Worm (Caenorhabditis elegans): ENCODE data around the gene srg-45.

Gene srg-45

ce11 chrV:12300166-12300565 is 7.1 kb upstream of the srg-45 start:
- TF ChIP-seq repo-1 (tag; optimal IDR thresholded peaks at IDR 0.05) (peak; percentile 15), somi-1 (GFP tag; optimal IDR thresholded peaks at IDR 0.05) (peak; percentile 50), lin-40 (tag; optimal IDR thresholded peaks at IDR 0.05) (peak; percentile 49), unc-62 (GFP tag; optimal IDR thresholded peaks at IDR 0.05) (peak; percentile 46), ZK185.1 (tag; optimal IDR thresholded peaks at IDR 0.05; ENCODE audit: poor library complexity, severe bottlenecking) (peak; percentile 43), snpc-4 (GFP tag; optimal IDR thresholded peaks at IDR 0.05) (no peak), snpc-4 (tag; optimal IDR thresholded peaks at IDR 0.05) (peak in 1 of 4 experiments; percentile 29), xnd-1 (tag; optimal IDR thresholded peaks at IDR 0.05) (no peak), let-607 (tag; optimal IDR thresholded peaks at IDR 0.05) (peak in 1 of 2 experiments; percentile 14), attf-6 (GFP tag; IDR thresholded peaks at IDR 0.05) (no peak), Y56A3A.18 (GFP tag; IDR thresholded peaks at IDR 0.05) (0 out of 2 replicates have a peak, but pooled peaks have one; percentile 64), ztf-18 (tag; optimal IDR thresholded peaks at IDR 0.05) (peak; percentile 9), cebp-1 (GFP tag; IDR thresholded peaks at IDR 0.05) (no peak), cebp-1 (tag; optimal IDR thresholded peaks at IDR 0.05) (peak; percentile 56), tlf-1 (GFP tag; optimal IDR thresholded peaks at IDR 0.05) (no peak), tbp1 (GFP tag; optimal IDR thresholded peaks at IDR 0.05) (peak; percentile 20), nhr-80 (tag; optimal IDR thresholded peaks at IDR 0.05) (peak; percentile 59), dox-1 (GFP tag; IDR thresholded peaks at IDR 0.05) (peak; percentile 35; the same call in 1 of the 2 replicates), hmg-1.2 (GFP tag; IDR thresholded peaks at IDR 0.05) (peak; percentile 66; the same call in 1 of the 2 replicates), hlh-26 (GFP tag; conservative IDR thresholded peaks at IDR 0.05) (no peak), ceh-27 (GFP tag; optimal IDR thresholded peaks at IDR 0.05) (peak; percentile 34), lin-54 (GFP tag; optimal IDR thresholded peaks at IDR 0.05) (peak; percentile 12), die-1 (tag; optimal IDR thresholded peaks at IDR 0.05) (no peak), attf-5 (GFP tag; optimal IDR thresholded peaks at IDR 0.05) (peak; percentile 48), nfyb-1 (GFP tag; IDR thresholded peaks at IDR 0.05) (no peak), Y79H2A.3 (GFP tag; conservative IDR thresholded peaks at IDR 0.05) (no peak), hmg-20 (GFP tag; IDR thresholded peaks at IDR 0.05) (no peak)

DNA sequence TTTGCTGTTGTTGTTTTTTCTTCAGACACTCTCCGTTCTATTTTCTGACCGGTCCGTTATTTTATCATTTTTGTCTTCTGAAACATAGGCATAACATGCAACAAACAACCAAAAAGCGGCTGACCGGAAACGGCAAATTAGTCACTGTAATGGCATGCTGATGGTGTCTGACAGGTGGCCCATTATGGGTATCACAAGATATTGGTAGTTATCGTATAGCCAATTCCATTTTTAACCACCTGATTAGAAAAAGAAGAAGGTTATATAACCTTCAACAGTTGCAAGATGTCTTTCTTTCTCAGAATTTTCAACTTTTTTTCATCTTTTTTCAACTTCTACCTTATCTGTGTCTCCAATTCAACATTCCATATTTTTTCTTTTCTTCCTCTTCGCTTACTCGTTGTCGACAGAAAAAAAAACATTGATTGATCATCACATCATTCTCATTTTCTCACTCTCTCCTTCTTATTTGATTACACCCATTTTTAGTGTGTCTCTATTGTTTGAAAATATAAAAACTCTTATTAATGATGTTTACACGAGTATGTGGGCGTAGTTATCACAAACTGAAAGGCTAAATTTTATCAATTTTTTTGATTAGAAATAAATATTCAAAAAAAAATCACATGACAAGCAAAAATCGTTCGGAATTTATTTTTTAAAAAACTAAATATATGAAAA is 6.4 kb upstream of the srg-45 start:
- TF ChIP-seq cebp-2 (GFP tag; IDR thresholded peaks at IDR 0.05) (no peak), hrde-1 (tag; optimal IDR thresholded peaks at IDR 0.05; ENCODE audit: borderline replicate concordance) (no peak), T26A5.8 (tag; optimal IDR thresholded peaks at IDR 0.05) (no peak), T07F8.4 (tag; optimal IDR thresholded peaks at IDR 0.05) (no peak), zim-3 (tag; optimal IDR thresholded peaks at IDR 0.05) (no peak), K11D2.4 (GFP tag; IDR thresholded peaks at IDR 0.05) (no peak), lir-1 (GFP tag; conservative IDR thresholded peaks at IDR 0.05) (no peak), tbx-9 (tag; optimal IDR thresholded peaks at IDR 0.05; ENCODE audit: borderline replicate concordance) (no peak), pbrm-1 (GFP tag; IDR thresholded peaks at IDR 0.05) (0 out of 2 replicates have a peak, but pooled peaks have one; percentile 20), athp-1 (tag; optimal IDR thresholded peaks at IDR 0.05) (no peak), gei-17 (GFP tag; optimal IDR thresholded peaks at IDR 0.05) (no peak), rec-8 (tag; optimal IDR thresholded peaks at IDR 0.05) (no peak), somi-1 (GFP tag; optimal IDR thresholded peaks at IDR 0.05) (peak; percentile 12), sdz-38 (tag; optimal IDR thresholded peaks at IDR 0.05) (no peak)

Measured in whole organism, young adult.